Worm (Caenorhabditis elegans): ENCODE measurements around the gene C17E7.12.

DNA sequence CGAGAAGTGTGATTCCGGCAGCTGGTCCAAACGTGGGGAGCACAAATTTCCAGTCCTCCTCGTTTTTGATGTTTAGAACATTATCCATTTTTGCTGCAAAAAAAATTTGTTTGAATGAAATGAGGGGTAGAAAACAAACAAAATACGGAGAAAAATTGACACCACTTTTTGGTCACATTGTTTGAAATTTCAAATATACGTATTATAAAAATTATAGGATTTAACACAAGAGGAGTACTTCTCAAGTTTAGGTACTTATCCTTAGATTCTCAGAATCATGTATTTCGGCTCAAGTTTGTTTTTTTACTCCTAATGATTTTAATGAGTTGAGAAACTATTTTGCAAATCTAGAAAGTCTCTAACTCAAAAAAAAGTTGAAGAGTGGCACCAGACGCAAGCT lies at the start of gene C17E7.12:
- TF ChIP-seq nhr-10 (tag; optimal IDR thresholded peaks at IDR 0.05): no peak
- no peak for TF ChIP-seq nhr-41 (GFP tag; IDR thresholded peaks at IDR 0.05)
- TF ChIP-seq lin-13 (GFP tag; optimal IDR thresholded peaks at IDR 0.05): no peak
- TF ChIP-seq gei-8 (GFP tag; optimal IDR thresholded peaks at IDR 0.05): no peak
- no peak for TF ChIP-seq nhr-237 (tag; optimal IDR thresholded peaks at IDR 0.05)
- TF ChIP-seq mep-1 (tag; optimal IDR thresholded peaks at IDR 0.05): no peak
- no peak for TF ChIP-seq lin-39 (tag; optimal IDR thresholded peaks at IDR 0.05)
- TF ChIP-seq daf-19 (GFP tag; conservative IDR thresholded peaks at IDR 0.05): no peak
- no peak for TF ChIP-seq lin-1 (GFP tag; IDR thresholded peaks at IDR 0.05)
- TF ChIP-seq cey-2 (tag; optimal IDR thresholded peaks at IDR 0.05; ENCODE audit: borderline replicate concordance, insufficient read depth): no peak

Data from whole organism, L4 larva.